Fruit fly (Drosophila melanogaster) whole organism, embryonic: Measurements from ENCODE around the gene CG14882.

ENCODE experiments used
- Atf-2 ChIP-seq: fragments of 200-800 bp; sonication (Bioruptor generic); optimal IDR thresholded peaks from 2 replicates; lab custom pipeline; 2016; ENCODE audit warnings: missing biosample characterization, missing genetic modification characterization
- BEAF-32 ChIP-seq: fragments of 200-800 bp; sonication (Bioruptor generic); optimal IDR thresholded peaks from 3 replicates; lab custom pipeline; 2017; ENCODE audit warnings: missing biosample characterization, missing genetic modification characterization, mild to moderate bottlenecking, moderate library complexity, missing genetic modification reagents
- CG10267 ChIP-seq: fragments of 200-800 bp; sonication (Bioruptor generic); optimal IDR thresholded peaks from 2 replicates; lab custom pipeline; 2018; ENCODE audit warnings: missing biosample characterization, mild to moderate bottlenecking, missing genetic modification characterization, moderate library complexity
- CG14050 ChIP-seq: fragments of 200-800 bp; sonication (Bioruptor generic); IDR thresholded peaks from 3 replicates; pipeline ENCODE4 v1.3.6; 2022; ENCODE audit warnings: missing biosample characterization, missing genetic modification characterization
- CG17385 ChIP-seq: fragments of 200-800 bp; sonication (Bioruptor generic); optimal IDR thresholded peaks from 3 replicates; lab custom pipeline; 2018; ENCODE audit warnings: missing biosample characterization, mild to moderate bottlenecking, missing genetic modification characterization
- CG17568 ChIP-seq: fragments of 200-800 bp; sonication (Bioruptor generic); optimal IDR thresholded peaks from 2 replicates; lab custom pipeline; 2018; ENCODE audit warnings: missing biosample characterization, mild to moderate bottlenecking, missing genetic modification characterization, moderate library complexity
- CG1792 ChIP-seq: fragments of 200-800 bp; sonication (Bioruptor generic); optimal IDR thresholded peaks from 2 replicates; lab custom pipeline; 2016; ENCODE audit warnings: missing biosample characterization, missing genetic modification characterization
- CG30403 ChIP-seq: fragments of 200-800 bp; sonication (Bioruptor generic); optimal IDR thresholded peaks from 3 replicates; lab custom pipeline; 2016; ENCODE audit warnings: missing biosample characterization, missing genetic modification characterization
- CG3995 ChIP-seq: fragments of 200-800 bp; sonication (Bioruptor generic); optimal IDR thresholded peaks from 3 replicates; lab custom pipeline; 2016; ENCODE audit warnings: missing biosample characterization, missing genetic modification characterization
- CG4360 ChIP-seq: fragments of 200-800 bp; sonication (Bioruptor generic); IDR thresholded peaks from 2 replicates; pipeline ENCODE4 v1.3.6; 2022; ENCODE audit warnings: missing biosample characterization, missing genetic modification characterization
- CG4854 ChIP-seq: fragments of 200-800 bp; sonication (Bioruptor generic); optimal IDR thresholded peaks from 2 replicates; lab custom pipeline; 2016; ENCODE audit warnings: missing biosample characterization, missing genetic modification characterization, inconsistent platforms
- CG6791 ChIP-seq: fragments of 200-800 bp; sonication (Bioruptor generic); IDR thresholded peaks from 3 replicates; pipeline ENCODE4 v1.3.6; 2022; ENCODE audit warnings: missing biosample characterization, missing genetic modification characterization; ENCODE audit not compliant: partially characterized antibody
- CG7786 ChIP-seq: fragments of 200-800 bp; sonication (Bioruptor generic); optimal IDR thresholded peaks from 2 replicates; lab custom pipeline; 2016; ENCODE audit warnings: missing biosample characterization, missing genetic modification characterization
- CG9932 ChIP-seq: fragments of 200-800 bp; sonication (Bioruptor generic); IDR thresholded peaks from 2 replicates; pipeline ENCODE4 v1.3.6; 2022; ENCODE audit warnings: missing biosample characterization, missing genetic modification characterization
- CHES-1-like ChIP-seq: fragments of 200-800 bp; sonication (Bioruptor generic); optimal IDR thresholded peaks from 2 replicates; lab custom pipeline; 2016; ENCODE audit warnings: missing biosample characterization, missing genetic modification characterization
- CTCF ChIP-seq: fragments of 200-800 bp; sonication (Bioruptor generic); optimal IDR thresholded peaks from 2 replicates; lab custom pipeline; 2017; ENCODE audit warnings: missing biosample characterization, mild to moderate bottlenecking, missing genetic modification characterization, moderate library complexity
- Dll ChIP-seq: fragments of 200-800 bp; sonication (Bioruptor generic); IDR thresholded peaks from 4 replicates; pipeline ENCODE4 v1.3.6; 2022; ENCODE audit warnings: missing biosample characterization, missing genetic modification characterization; ENCODE audit not compliant: partially characterized antibody
- Doc3 ChIP-seq: fragments of 200-800 bp; sonication (Bioruptor generic); IDR thresholded peaks from 3 replicates; pipeline ENCODE4 v1.3.6; 2022; ENCODE audit warnings: missing biosample characterization, missing genetic modification characterization; ENCODE audit not compliant: partially characterized antibody
- Dp ChIP-seq: fragments of 200-800 bp; sonication (Bioruptor generic); optimal IDR thresholded peaks from 2 replicates; lab custom pipeline; 2018; ENCODE audit warnings: missing biosample characterization, mild to moderate bottlenecking, missing genetic modification characterization, moderate library complexity
- Dref ChIP-seq: fragments of 200-800 bp; sonication (Bioruptor generic); IDR thresholded peaks from 2 replicates; pipeline ENCODE4 v1.3.6; 2022; ENCODE audit warnings: missing biosample characterization, missing genetic modification characterization
- E2f2 ChIP-seq: fragments of 200-800 bp; sonication (Bioruptor generic); IDR thresholded peaks from 2 replicates; pipeline ENCODE4 v1.3.6; 2022; ENCODE audit warnings: missing biosample characterization, missing genetic modification characterization
- Elba2 ChIP-seq: fragments of 200-800 bp; sonication (Bioruptor generic); optimal IDR thresholded peaks from 3 replicates; lab custom pipeline; 2016; ENCODE audit warnings: missing biosample characterization, missing genetic modification characterization
- Lpt ChIP-seq: fragments of >200 bp; optimal IDR thresholded peaks from 2 replicates; lab custom pipeline; 2018; ENCODE audit warnings: missing biosample characterization, missing genetic modification characterization
- MBD-R2 ChIP-seq: fragments of 200-800 bp; sonication (Bioruptor generic); IDR thresholded peaks from 2 replicates; pipeline ENCODE4 v1.3.6; 2022; ENCODE audit warnings: missing biosample characterization, missing genetic modification characterization
- MESR4 ChIP-seq: fragments of 200-800 bp; sonication (Bioruptor generic); optimal IDR thresholded peaks from 2 replicates; lab custom pipeline; 2018; ENCODE audit warnings: missing biosample characterization, mild to moderate bottlenecking, missing genetic modification characterization, moderate library complexity
- Mrtf ChIP-seq: fragments of 200-800 bp; sonication (Bioruptor generic); IDR thresholded peaks from 3 replicates; pipeline ENCODE4 v1.3.6; 2022; ENCODE audit warnings: missing biosample characterization, missing genetic modification characterization
- Scr ChIP-seq: fragments of 200-800 bp; sonication (Bioruptor generic); IDR thresholded peaks from 2 replicates; pipeline ENCODE4 v1.3.6; 2022; ENCODE audit warnings: missing biosample characterization, missing genetic modification characterization; ENCODE audit not compliant: partially characterized antibody
- ac ChIP-seq: fragments of 200-800 bp; sonication (Bioruptor generic); optimal IDR thresholded peaks from 3 replicates; lab custom pipeline; 2017; ENCODE audit warnings: missing biosample characterization, mild to moderate bottlenecking, missing genetic modification characterization
- ato ChIP-seq: fragments of 200-800 bp; sonication (Bioruptor generic); IDR thresholded peaks from 2 replicates; pipeline ENCODE4 v1.3.6; 2022; ENCODE audit warnings: missing biosample characterization, missing genetic modification characterization; ENCODE audit not compliant: partially characterized antibody
- bbx ChIP-seq: fragments of 200-800 bp; sonication (Bioruptor generic); IDR thresholded peaks from 2 replicates; pipeline ENCODE4 v1.3.6; 2022; ENCODE audit warnings: missing biosample characterization, missing genetic modification characterization; ENCODE audit not compliant: partially characterized antibody
- bigmax ChIP-seq: fragments of 200-800 bp; sonication (Bioruptor generic); optimal IDR thresholded peaks from 2 replicates; lab custom pipeline; 2018; ENCODE audit warnings: missing biosample characterization, mild to moderate bottlenecking, missing genetic modification characterization
- cad ChIP-seq: fragments of >200 bp; optimal IDR thresholded peaks from 2 replicates; lab custom pipeline; 2017; ENCODE audit warnings: missing biosample characterization, missing genetic modification characterization
- caup ChIP-seq: fragments of 200-800 bp; sonication (Bioruptor generic); optimal IDR thresholded peaks from 3 replicates; lab custom pipeline; 2017; ENCODE audit warnings: missing biosample characterization, mild to moderate bottlenecking, missing genetic modification characterization, moderate library complexity; ENCODE audit not compliant: severe bottlenecking
- ci ChIP-seq: fragments of 200-800 bp; sonication (Bioruptor generic); IDR thresholded peaks from 3 replicates; pipeline ENCODE4 v1.3.6; 2022; ENCODE audit warnings: missing biosample characterization, missing genetic modification characterization
- gcm2 ChIP-seq: fragments of 200-800 bp; sonication (Bioruptor generic); optimal IDR thresholded peaks from 2 replicates; lab custom pipeline; 2016; ENCODE audit warnings: missing biosample characterization, missing genetic modification characterization
- hb ChIP-seq: fragments of 200-800 bp; sonication (Bioruptor generic); IDR thresholded peaks from 3 replicates; pipeline ENCODE4 v1.3.6; 2022; ENCODE audit warnings: missing biosample characterization, missing genetic modification characterization; ENCODE audit not compliant: partially characterized antibody
- hth ChIP-seq: fragments of >200 bp; optimal IDR thresholded peaks from 2 replicates; lab custom pipeline; 2017; ENCODE audit warnings: inconsistent platforms
- knrl ChIP-seq: fragments of 200-800 bp; sonication (Bioruptor generic); IDR thresholded peaks from 3 replicates; pipeline ENCODE4 v1.3.6; 2022; ENCODE audit warnings: missing biosample characterization, missing genetic modification characterization; ENCODE audit not compliant: partially characterized antibody
- nerfin-1 ChIP-seq: fragments of 200-800 bp; sonication (Bioruptor generic); optimal IDR thresholded peaks from 3 replicates; lab custom pipeline; 2019; ENCODE audit warnings: missing biosample characterization, mild to moderate bottlenecking, missing genetic modification characterization, moderate library complexity
- nerfin-2 ChIP-seq: fragments of 200-800 bp; sonication (Bioruptor generic); IDR thresholded peaks from 2 replicates; pipeline ENCODE4 v1.3.6; 2022; ENCODE audit warnings: missing biosample characterization, missing genetic modification characterization; ENCODE audit not compliant: partially characterized antibody
- onecut ChIP-seq: fragments of 200-800 bp; sonication (Bioruptor generic); IDR thresholded peaks from 2 replicates; pipeline ENCODE4 v1.3.6; 2022; ENCODE audit warnings: missing biosample characterization, missing genetic modification characterization
- pzg ChIP-seq: fragments of 200-800 bp; sonication (Bioruptor generic); optimal IDR thresholded peaks from 3 replicates; lab custom pipeline; 2018; ENCODE audit warnings: missing biosample characterization, mild to moderate bottlenecking, missing genetic modification characterization, moderate library complexity
- seq ChIP-seq: fragments of 200-800 bp; sonication (Bioruptor generic); IDR thresholded peaks from 2 replicates; pipeline ENCODE4 v1.3.6; 2022; ENCODE audit warnings: missing biosample characterization, missing genetic modification characterization
- slou ChIP-seq: fragments of 200-800 bp; sonication (Bioruptor generic); optimal IDR thresholded peaks from 3 replicates; lab custom pipeline; 2016; ENCODE audit warnings: missing biosample characterization, missing genetic modification characterization
- tll ChIP-seq, 2 experiments: fragments of 200-800 bp in 1 of 2; fragments of >200 bp in 1 of 2; sonication (Bioruptor generic) in 1 of 2; optimal IDR thresholded peaks; 2 replicates each; lab custom pipeline; 2017 to 2019; ENCODE audit warnings: missing biosample characterization in 2 of 2, missing genetic modification characterization in 2 of 2, mild to moderate bottlenecking in 1 of 2, moderate library complexity in 1 of 2
- twi ChIP-seq: fragments of 200-800 bp; optimal IDR thresholded peaks from 2 replicates; lab custom pipeline; 2019; ENCODE audit warnings: missing biosample characterization, mild to moderate bottlenecking, missing genetic modification characterization, moderate library complexity
- unc-4 ChIP-seq: fragments of 200-800 bp; sonication (Bioruptor generic); IDR thresholded peaks from 2 replicates; pipeline ENCODE4 v1.3.6; 2022; ENCODE audit warnings: missing biosample characterization, missing genetic modification characterization; ENCODE audit not compliant: partially characterized antibody
- wdn ChIP-seq: fragments of 200-800 bp; sonication (Bioruptor generic); IDR thresholded peaks from 2 replicates; pipeline ENCODE4 v1.3.6; 2022; ENCODE audit warnings: missing biosample characterization, missing genetic modification characterization
- zfh2 ChIP-seq: fragments of 200-800 bp; sonication (Bioruptor generic); optimal IDR thresholded peaks from 2 replicates; lab custom pipeline; 2016; ENCODE audit warnings: missing biosample characterization, missing genetic modification characterization

CG14882 gene

dm6 chr3R:16455875-16456274 is 12.9 kb downstream of the CG14882 start, which contains the start of gene CG14883 (continued):
- peak; percentile 91 for TF ChIP-seq E2f2 (GFP tag; lab: Robert Waterston, UW)
- TF ChIP-seq Dll = peak; percentile 58; the same call in 2 of the 4 replicates
- TF ChIP-seq BEAF-32 (GFP tag; lab: Kevin White, UChicago) = peak; percentile 52
- TF ChIP-seq CG30403 (GFP tag; lab: Kevin White, UChicago) = no peak
- no peak for TF ChIP-seq CTCF (GFP tag; lab: Kevin White, UChicago)
- TF ChIP-seq MESR4 (GFP tag; lab: Kevin White, UChicago) = peak; percentile 81
- TF ChIP-seq MBD-R2 (GFP tag; lab: Robert Waterston, UW) = peak; percentile 54
- 0 out of 3 replicates have a peak, but pooled peaks have one; percentile 17 for TF ChIP-seq knrl (GFP tag; lab: Robert Waterston, UW)
- peak; percentile 69 for TF ChIP-seq Dref (GFP tag; lab: Robert Waterston, UW)
- peak; percentile 33; the same call in 1 of the 2 replicates for TF ChIP-seq ato (GFP tag; lab: Robert Waterston, UW)
- TF ChIP-seq Doc3 (GFP tag; lab: Robert Waterston, UW) = 0 out of 3 replicates have a peak, but pooled peaks have one; percentile 39
- TF ChIP-seq caup = no peak
- peak; percentile 14 for TF ChIP-seq CG10267 (tag; lab: Kevin White, UChicago)
- no peak for TF ChIP-seq CHES-1-like (GFP tag; lab: Kevin White, UChicago)
- peak; percentile 72 for TF ChIP-seq CG6791 (GFP tag; lab: Robert Waterston, UW)
- TF ChIP-seq slou (GFP tag; lab: Kevin White, UChicago) = no peak
- TF ChIP-seq pzg = peak; percentile 43
- no peak for TF ChIP-seq CG9932
- TF ChIP-seq CG17568 = peak; percentile 18
- TF ChIP-seq Scr (GFP tag; lab: Robert Waterston, UW) = peak; percentile 53
- peak; percentile 65; the same call in 1 of the 2 replicates for TF ChIP-seq bbx (GFP tag; lab: Robert Waterston, UW)
- TF ChIP-seq zfh2 (GFP tag; lab: Kevin White, UChicago) = no peak
- TF ChIP-seq CG3995 = peak; percentile 75
- TF ChIP-seq unc-4 (GFP tag; lab: Robert Waterston, UW) = peak; percentile 52; the same call in 1 of the 2 replicates
- peak; percentile 88 for TF ChIP-seq Dp (GFP tag; lab: Kevin White, UChicago)
- TF ChIP-seq bigmax (GFP tag; lab: Kevin White, UChicago) = peak; percentile 79

- 0 out of 3 replicates have a peak, but pooled peaks have one; percentile 24 for TF ChIP-seq CG6791 (GFP tag; lab: Robert Waterston, UW)
- TF ChIP-seq nerfin-2 (GFP tag; lab: Robert Waterston, UW) = 0 out of 2 replicates have a peak, but pooled peaks have one; percentile 10
- TF ChIP-seq CG1792 = no peak
- TF ChIP-seq onecut (GFP tag; lab: Robert Waterston, UW) = peak; percentile 98
- TF ChIP-seq seq = peak; percentile 42; the same call in 1 of the 2 replicates
- TF ChIP-seq hb = no peak
- TF ChIP-seq nerfin-1 (tag; lab: Kevin White, UChicago) = peak; percentile 97
These were observed 13.6 kb downstream of the CG14882 start for dm6 chr3R:16456607-16457006.

dm6 chr3R:16468556-16468955 is 25.5 kb downstream of the CG14882 start:
- TF ChIP-seq twi (tag; lab: Kevin White, UChicago) (peak; percentile 81), ci (no peak), ac (GFP tag; lab: Kevin White, UChicago) (no peak), CG14050 (GFP tag; lab: Robert Waterston, UW) (no peak), wdn (no peak), tll (GFP tag; optimal IDR thresholded peaks at IDR 0.05; lab: Kevin White, UChicago) (peak in 1 of 2 experiments; percentile 29), CG4854 (GFP tag; lab: Kevin White, UChicago) (no peak), hth (no peak), CG17385 (no peak), gcm2 (GFP tag; lab: Kevin White, UChicago) (no peak), Mrtf (GFP tag; lab: Robert Waterston, UW) (no peak), Elba2 (GFP tag; lab: Kevin White, UChicago) (peak; percentile 58), Atf-2 (GFP tag; lab: Kevin White, UChicago) (no peak), cad (GFP tag; lab: Kevin White, UChicago) (peak; percentile 81), Lpt (GFP tag; lab: Kevin White, UChicago) (no peak), CG7786 (GFP tag; lab: Kevin White, UChicago) (no peak), CG4360 (GFP tag; lab: Robert Waterston, UW) (peak; percentile 69)
